Fruit fly (Drosophila melanogaster) whole organism, embryonic: ENCODE measurements around the gene Cyp318a1.

ENCODE experiments used
- CG11504 ChIP-seq: fragments of 200-800 bp; sonication (Bioruptor generic); optimal IDR thresholded peaks from 3 replicates; lab custom pipeline; 2019; ENCODE audit warnings: missing biosample characterization, mild to moderate bottlenecking, missing genetic modification characterization, moderate library complexity
- CG12104 ChIP-seq: fragments of 200-800 bp; sonication (Bioruptor generic); optimal IDR thresholded peaks from 3 replicates; lab custom pipeline; 2016; ENCODE audit warnings: missing biosample characterization, missing genetic modification characterization
- CG12769 ChIP-seq: fragments of 200-800 bp; sonication (Bioruptor generic); optimal IDR thresholded peaks from 2 replicates; lab custom pipeline; 2019; ENCODE audit warnings: missing biosample characterization, mild to moderate bottlenecking, missing genetic modification characterization, moderate library complexity
- CG13123 ChIP-seq: fragments of 200-800 bp; sonication (Bioruptor generic); optimal IDR thresholded peaks from 2 replicates; lab custom pipeline; 2016; ENCODE audit warnings: missing biosample characterization, missing genetic modification characterization
- CG13287 ChIP-seq: fragments of 200-800 bp; sonication (Bioruptor generic); IDR thresholded peaks from 2 replicates; pipeline ENCODE4 v1.3.6; 2022; ENCODE audit warnings: missing biosample characterization, missing genetic modification characterization; ENCODE audit not compliant: partially characterized antibody
- CG14441 ChIP-seq: fragments of 200-800 bp; sonication (Bioruptor generic); IDR thresholded peaks from 2 replicates; pipeline ENCODE4 v1.3.6; 2022; ENCODE audit warnings: missing biosample characterization, missing genetic modification characterization
- CG15479 ChIP-seq: fragments of 200-800 bp; sonication (Bioruptor generic); optimal IDR thresholded peaks from 3 replicates; lab custom pipeline; 2019; ENCODE audit warnings: missing biosample characterization, mild to moderate bottlenecking, missing genetic modification characterization, moderate library complexity
- CG15601 ChIP-seq: fragments of 200-800 bp; sonication (Bioruptor generic); optimal IDR thresholded peaks from 3 replicates; lab custom pipeline; 2019; ENCODE audit warnings: missing biosample characterization, mild to moderate bottlenecking, missing genetic modification characterization, moderate library complexity
- CG16813 ChIP-seq: fragments of 200-800 bp; sonication (Bioruptor generic); IDR thresholded peaks from 3 replicates; pipeline ENCODE4 v1.3.6; 2022; ENCODE audit warnings: missing biosample characterization, missing genetic modification characterization; ENCODE audit not compliant: partially characterized antibody
- CG18476 ChIP-seq: fragments of 200-800 bp; sonication (Bioruptor generic); optimal IDR thresholded peaks from 2 replicates; lab custom pipeline; 2016; ENCODE audit warnings: missing biosample characterization, mild to moderate bottlenecking, missing genetic modification characterization
- CG4360 ChIP-seq: fragments of 200-800 bp; sonication (Bioruptor generic); IDR thresholded peaks from 2 replicates; pipeline ENCODE4 v1.3.6; 2022; ENCODE audit warnings: missing biosample characterization, missing genetic modification characterization
- CG5180 ChIP-seq: fragments of 200-800 bp; sonication (Bioruptor generic); optimal IDR thresholded peaks from 3 replicates; lab custom pipeline; 2017; ENCODE audit warnings: missing biosample characterization, missing genetic modification characterization, mild to moderate bottlenecking, moderate library complexity, missing genetic modification reagents
- CG6854 ChIP-seq: fragments of 200-800 bp; sonication (Bioruptor generic); optimal IDR thresholded peaks from 3 replicates; lab custom pipeline; 2017; ENCODE audit warnings: missing biosample characterization, mild to moderate bottlenecking, missing genetic modification characterization
- CG7271 ChIP-seq: fragments of 200-800 bp; sonication (Bioruptor generic); optimal IDR thresholded peaks from 2 replicates; lab custom pipeline; 2018; ENCODE audit warnings: missing biosample characterization, mild to moderate bottlenecking, missing genetic modification characterization, moderate library complexity
- CG8388 ChIP-seq: fragments of 200-800 bp; sonication (Bioruptor generic); optimal IDR thresholded peaks from 2 replicates; lab custom pipeline; 2019; ENCODE audit warnings: missing biosample characterization, mild to moderate bottlenecking, missing genetic modification characterization, moderate library complexity
- CHES-1-like ChIP-seq: fragments of 200-800 bp; sonication (Bioruptor generic); optimal IDR thresholded peaks from 2 replicates; lab custom pipeline; 2016; ENCODE audit warnings: missing biosample characterization, missing genetic modification characterization
- CTCF ChIP-seq: fragments of 200-800 bp; sonication (Bioruptor generic); optimal IDR thresholded peaks from 2 replicates; lab custom pipeline; 2017; ENCODE audit warnings: missing biosample characterization, mild to moderate bottlenecking, missing genetic modification characterization, moderate library complexity
- CkIIα-i1 ChIP-seq: fragments of 200-800 bp; sonication (Bioruptor generic); IDR thresholded peaks from 2 replicates; pipeline ENCODE4 v1.3.6; 2022; ENCODE audit warnings: missing biosample characterization, missing genetic modification characterization
- Deaf1 ChIP-seq: fragments of 200-800 bp; optimal IDR thresholded peaks from 3 replicates; lab custom pipeline; 2019; ENCODE audit warnings: missing biosample characterization, mild to moderate bottlenecking, missing genetic modification characterization, moderate library complexity
- Dip2 ChIP-seq: fragments of 200-800 bp; sonication (Bioruptor generic); IDR thresholded peaks from 2 replicates; pipeline ENCODE4 v1.3.6; 2022; ENCODE audit warnings: missing biosample characterization, missing genetic modification characterization
- Dp ChIP-seq: fragments of 200-800 bp; sonication (Bioruptor generic); optimal IDR thresholded peaks from 2 replicates; lab custom pipeline; 2018; ENCODE audit warnings: missing biosample characterization, mild to moderate bottlenecking, missing genetic modification characterization, moderate library complexity
- Fer1 ChIP-seq: fragments of 200-800 bp; sonication (Bioruptor generic); optimal IDR thresholded peaks from 2 replicates; lab custom pipeline; 2017; ENCODE audit warnings: missing biosample characterization, mild to moderate bottlenecking, missing genetic modification characterization
- Hr39 ChIP-seq: fragments of >200 bp; optimal IDR thresholded peaks from 2 replicates; lab custom pipeline; 2017
- Hr51 ChIP-seq, 2 experiments: fragments of 200-800 bp; sonication (Bioruptor generic); optimal IDR thresholded peaks; 2 replicates in 1 of 2; 3 replicates in 1 of 2; lab custom pipeline; 2016 to 2018; ENCODE audit warnings: missing biosample characterization in 2 of 2, missing genetic modification characterization in 2 of 2, mild to moderate bottlenecking in 1 of 2, moderate library complexity in 1 of 2
- Mad ChIP-seq: fragments of 200-800 bp; sonication (Bioruptor generic); optimal IDR thresholded peaks from 2 replicates; lab custom pipeline; 2016; ENCODE audit warnings: missing biosample characterization, missing genetic modification characterization
- Med ChIP-seq: fragments of 200-800 bp; sonication (Bioruptor generic); peaks from one replicate; lab custom pipeline; 2016; ENCODE audit warnings: missing biosample characterization, missing genetic modification characterization, mild to moderate bottlenecking, inconsistent platforms, moderate library complexity
- Myb ChIP-seq: fragments of 200-800 bp; sonication (Bioruptor generic); optimal IDR thresholded peaks from 2 replicates; lab custom pipeline; 2016; ENCODE audit warnings: missing biosample characterization, missing genetic modification characterization
- NC2β ChIP-seq: fragments of 200-800 bp; sonication (Bioruptor generic); optimal IDR thresholded peaks from 2 replicates; lab custom pipeline; 2016; ENCODE audit warnings: missing biosample characterization, missing genetic modification characterization
- Oaz ChIP-seq: fragments of 200-800 bp; sonication (Bioruptor generic); IDR thresholded peaks from 2 replicates; pipeline ENCODE4 v1.3.6; 2022; ENCODE audit warnings: missing biosample characterization, missing genetic modification characterization
- Pdp1 ChIP-seq, 2 experiments: fragments of 200-800 bp; sonication (Bioruptor generic); optimal IDR thresholded peaks; 3 replicates each; lab custom pipeline; 2016; ENCODE audit warnings: missing biosample characterization in 2 of 2, missing genetic modification characterization in 2 of 2, mild to moderate bottlenecking in 1 of 2, moderate library complexity in 1 of 2
- Side ChIP-seq: fragments of 200-800 bp; sonication (Bioruptor generic); optimal IDR thresholded peaks from 2 replicates; lab custom pipeline; 2016; ENCODE audit warnings: missing biosample characterization, missing genetic modification characterization
- Sry-β ChIP-seq: fragments of 200-800 bp; sonication (Bioruptor generic); optimal IDR thresholded peaks from 2 replicates; lab custom pipeline; 2018; ENCODE audit warnings: missing biosample characterization, mild to moderate bottlenecking, missing genetic modification characterization, moderate library complexity
- Trl ChIP-seq, 3 experiments: fragments of >200 bp in 2 of 3; fragments of 200-800 bp in 1 of 3; sonication (Bioruptor generic) in 1 of 3; optimal IDR thresholded peaks; 2 replicates in 1 of 3; 3 replicates in 2 of 3; lab custom pipeline; 2016 to 2017; ENCODE audit warnings: missing biosample characterization in 1 of 3, missing genetic modification characterization in 1 of 3
- danr ChIP-seq: fragments of 200-800 bp; sonication (Bioruptor generic); IDR thresholded peaks from 2 replicates; pipeline ENCODE4 v1.3.6; 2022; ENCODE audit warnings: missing biosample characterization, missing genetic modification characterization
- gem ChIP-seq: fragments of 200-800 bp; sonication (Bioruptor generic); optimal IDR thresholded peaks from 2 replicates; lab custom pipeline; 2019; ENCODE audit warnings: missing biosample characterization, mild to moderate bottlenecking, missing genetic modification characterization, moderate library complexity
- nerfin-2 ChIP-seq: fragments of 200-800 bp; sonication (Bioruptor generic); IDR thresholded peaks from 2 replicates; pipeline ENCODE4 v1.3.6; 2022; ENCODE audit warnings: missing biosample characterization, missing genetic modification characterization; ENCODE audit not compliant: partially characterized antibody
- pita ChIP-seq: fragments of 200-800 bp; sonication (Bioruptor generic); optimal IDR thresholded peaks from 2 replicates; lab custom pipeline; 2017; ENCODE audit warnings: missing biosample characterization, mild to moderate bottlenecking, missing genetic modification characterization
- slp2 ChIP-seq: fragments of 200-800 bp; sonication (Bioruptor generic); optimal IDR thresholded peaks from 2 replicates; lab custom pipeline; 2016; ENCODE audit warnings: missing biosample characterization, missing genetic modification characterization
- stwl ChIP-seq: fragments of 200-800 bp; sonication (Bioruptor generic); optimal IDR thresholded peaks from 3 replicates; lab custom pipeline; 2018; ENCODE audit warnings: missing biosample characterization, mild to moderate bottlenecking, missing genetic modification characterization, moderate library complexity
- vvl ChIP-seq: fragments of 200-800 bp; sonication (Bioruptor generic); IDR thresholded peaks from 2 replicates; pipeline ENCODE4 v1.3.6; 2022; ENCODE audit warnings: missing biosample characterization, missing genetic modification characterization
- zf30C ChIP-seq: fragments of 200-800 bp; sonication (Bioruptor generic); optimal IDR thresholded peaks from 3 replicates; lab custom pipeline; 2018; ENCODE audit warnings: missing biosample characterization, mild to moderate bottlenecking, missing genetic modification characterization

Gene Cyp318a1

dm6 chrX:12034713-12035112, 2.3 kb downstream of the Cyp318a1 start (continued):
- no peak for TF ChIP-seq Side
- no peak for TF ChIP-seq CG13123
- TF ChIP-seq CG18476 (GFP tag; lab: Kevin White, UChicago): no peak
- TF ChIP-seq danr (GFP tag; lab: Robert Waterston, UW): no peak
- TF ChIP-seq zf30C (GFP tag; lab: Kevin White, UChicago): no peak
- no peak for TF ChIP-seq Sry-β (GFP tag; lab: Kevin White, UChicago)
- TF ChIP-seq CG8388 (GFP tag; lab: Kevin White, UChicago): no peak
- TF ChIP-seq Mad (GFP tag; lab: Kevin White, UChicago): no peak
- TF ChIP-seq CG16813 (GFP tag; lab: Robert Waterston, UW): peak; percentile 42; the same call in 2 of the 3 replicates
- TF ChIP-seq Fer1 (GFP tag; lab: Kevin White, UChicago): no peak
- TF ChIP-seq NC2β (GFP tag; lab: Kevin White, UChicago): no peak
- no peak for TF ChIP-seq CG6854 (GFP tag; lab: Kevin White, UChicago)
- TF ChIP-seq CkIIα-i1 (GFP tag; lab: Robert Waterston, UW): no peak

- TF ChIP-seq slp2 (GFP tag; lab: Kevin White, UChicago) (no peak), Hr51 (GFP tag; optimal IDR thresholded peaks at IDR 0.05; lab: Kevin White, UChicago) (no peak), Med (GFP tag; lab: Kevin White, UChicago) (peak; percentile 7), CG15601 (tag; lab: Kevin White, UChicago) (peak; percentile 7), Oaz (GFP tag; lab: Robert Waterston, UW) (no peak), CG4360 (no peak), Dp (GFP tag; lab: Kevin White, UChicago) (peak; percentile 17), CG14441 (GFP tag; lab: Robert Waterston, UW) (no peak), Dip2 (peak; percentile 89), CTCF (peak; percentile 93), CG11504 (tag; lab: Kevin White, UChicago) (peak; percentile 17), nerfin-2 (GFP tag; lab: Robert Waterston, UW) (no peak), Myb (peak; percentile 1), CG7271 (tag; lab: Kevin White, UChicago) (no peak), stwl (tag; lab: Kevin White, UChicago) (peak; percentile 2), Pdp1 (GFP tag; optimal IDR thresholded peaks at IDR 0.05; lab: Kevin White, UChicago) (peak in 1 of 2 experiments; percentile 79), CkIIα-i1 (GFP tag; lab: Robert Waterston, UW) (no peak), CG12769 (tag; lab: Kevin White, UChicago) (no peak), CG15479 (no peak), vvl (GFP tag; lab: Robert Waterston, UW) (no peak), CG13287 (GFP tag; lab: Robert Waterston, UW) (no peak), pita (GFP tag; lab: Kevin White, UChicago) (peak; percentile 17), Hr39 (no peak), gem (tag; lab: Kevin White, UChicago) (peak; percentile 11), CHES-1-like (no peak), Deaf1 (tag; lab: Kevin White, UChicago) (no peak)
Measured at dm6 chrX:12035207-12035606, 2.8 kb downstream of the Cyp318a1 start.

dm6 chrX:12043398-12043797, 11.0 kb downstream of the Cyp318a1 start, which contains the start of gene Ten-a:
Gene Ten-a, plus strand, starts transcription at chrX:12043698.
- peak in 1 of 2 experiments; percentile 12 for TF ChIP-seq Trl (optimal IDR thresholded peaks at IDR 0.05; lab: Kevin White, UChicago)
- TF ChIP-seq Trl (GFP tag; optimal IDR thresholded peaks at IDR 0.05; lab: Kevin White, UChicago): no peak
- TF ChIP-seq CG5180: peak; percentile 27
- TF ChIP-seq CG12104 (GFP tag; lab: Kevin White, UChicago): no peak
